Worm (Caenorhabditis elegans) whole organism, L4 larva: Measurements from ENCODE around the gene T27A1.3.

Experiments
- F49E8.2 ChIP-seq: sonication (generic microtip); optimal IDR thresholded peaks from 2 replicates; lab custom pipeline; 2016; ENCODE audit warnings: missing compliant biosample characterization, mild to moderate bottlenecking, missing genetic modification characterization, borderline replicate concordance
- T20F7.1 ChIP-seq: fragments of 200-800 bp; sonication (Bioruptor generic); optimal IDR thresholded peaks from 2 replicates; lab custom pipeline; 2018; ENCODE audit warnings: mild to moderate bottlenecking, missing genetic modification characterization, missing compliant biosample characterization
- T26A8.4 ChIP-seq: fragments of 200-800 bp; sonication (Bioruptor generic); IDR thresholded peaks from 2 replicates; pipeline ENCODE4 v1.3.6; 2022; ENCODE audit warnings: missing genetic modification characterization, missing compliant biosample characterization
- Y5F2A.4 ChIP-seq: fragments of 200-800 bp; sonication (Bioruptor generic); optimal IDR thresholded peaks from 2 replicates; lab custom pipeline; 2018; ENCODE audit warnings: mild to moderate bottlenecking, missing genetic modification characterization, missing compliant biosample characterization
- Y75B8A.6 ChIP-seq: fragments of 200-800 bp; sonication (Bioruptor generic); IDR thresholded peaks from 2 replicates; pipeline ENCODE4 v1.3.6; 2022; ENCODE audit warnings: missing genetic modification reagents, missing genetic modification characterization, missing compliant biosample characterization
- ZK546.5 ChIP-seq, 2 experiments: sonication (generic microtip); optimal IDR thresholded peaks; 2 replicates each; lab custom pipeline; 2017; ENCODE audit warnings: missing biosample characterization in 2 of 2, missing genetic modification characterization in 2 of 2
- aha-1 ChIP-seq: fragments of 150-350 bp; peaks from one replicate; lab custom pipeline; 2014; ENCODE audit warnings: missing biosample characterization, missing genetic modification characterization
- ceh-20 ChIP-seq: fragments of 200-800 bp; sonication (Bioruptor generic); IDR thresholded peaks from 2 replicates; pipeline ENCODE4 v1.3.6; 2022; ENCODE audit warnings: missing genetic modification reagents, missing genetic modification characterization, missing compliant biosample characterization
- ceh-28 ChIP-seq: fragments of 150-350 bp; optimal IDR thresholded peaks from 2 replicates; lab custom pipeline; 2014; ENCODE audit warnings: missing biosample characterization, missing genetic modification reagents, missing genetic modification characterization
- ceh-32 ChIP-seq: sonication (generic microtip); optimal IDR thresholded peaks from 2 replicates; lab custom pipeline; 2016; ENCODE audit warnings: mild to moderate bottlenecking, missing genetic modification characterization, missing compliant biosample characterization; ENCODE audit not compliant: poor library complexity
- daf-16 ChIP-seq, 3 experiments: sonication (generic microtip); optimal IDR thresholded peaks; 2 replicates each; lab custom pipeline; 2016 to 2017; ENCODE audit warnings: missing genetic modification characterization in 3 of 3, missing genetic modification reagents in 3 of 3, mild to moderate bottlenecking in 2 of 3, missing compliant biosample characterization in 2 of 3, missing biosample characterization in 1 of 3, moderate library complexity in 1 of 3
- dmd-9 ChIP-seq: fragments of 200-800 bp; sonication (Bioruptor generic); IDR thresholded peaks from 2 replicates; pipeline ENCODE4 v1.3.6; 2022; ENCODE audit warnings: missing genetic modification reagents, missing genetic modification characterization, missing compliant biosample characterization
- dpl-1 ChIP-seq: fragments of 150-350 bp; optimal IDR thresholded peaks from 2 replicates; lab custom pipeline; 2014; ENCODE audit warnings: missing biosample characterization, missing genetic modification reagents, missing genetic modification characterization
- fos-1 ChIP-seq: fragments of 150-350 bp; optimal IDR thresholded peaks from 2 replicates; lab custom pipeline; 2014; ENCODE audit warnings: missing biosample characterization, missing genetic modification characterization
- lin-13 ChIP-seq: fragments of 150-350 bp; optimal IDR thresholded peaks from 2 replicates; lab custom pipeline; 2014; ENCODE audit warnings: missing biosample characterization, missing genetic modification reagents, missing genetic modification characterization
- lin-38 ChIP-seq: fragments of 200-800 bp; sonication (Bioruptor generic); IDR thresholded peaks from 2 replicates; pipeline ENCODE4 v1.3.6; 2022; ENCODE audit warnings: missing genetic modification reagents, missing genetic modification characterization, missing compliant biosample characterization
- lsy-2 ChIP-seq, 2 experiments: fragments of 150-350 bp in 1 of 2; sonication (generic microtip) in 1 of 2; optimal IDR thresholded peaks; 2 replicates each; lab custom pipeline; 2014 to 2017; ENCODE audit warnings: missing biosample characterization in 2 of 2, missing genetic modification characterization in 2 of 2
- madf-5 ChIP-seq, 2 experiments: fragments of 200-800 bp; sonication (Bioruptor generic); IDR thresholded peaks; 2 replicates each; pipeline ENCODE4 v1.3.6; 2022; ENCODE audit warnings: missing compliant biosample characterization in 2 of 2, missing genetic modification characterization in 2 of 2
- nhr-10 ChIP-seq: fragments of 150-350 bp; optimal IDR thresholded peaks from 2 replicates; lab custom pipeline; 2014; ENCODE audit warnings: missing biosample characterization, missing genetic modification characterization
- nhr-102 ChIP-seq: sonication (generic microtip); optimal IDR thresholded peaks from 2 replicates; lab custom pipeline; 2016; ENCODE audit warnings: mild to moderate bottlenecking, missing genetic modification characterization, moderate library complexity, missing compliant biosample characterization
- rbr-2 ChIP-seq: sonication (generic microtip); optimal IDR thresholded peaks from 2 replicates; lab custom pipeline; 2016; ENCODE audit warnings: missing genotype, missing genetic modification characterization, missing compliant biosample characterization
- saeg-2 ChIP-seq: fragments of 200-800 bp; sonication (Bioruptor generic); IDR thresholded peaks from 2 replicates; pipeline ENCODE4 v1.3.6; 2022; ENCODE audit warnings: missing genetic modification reagents, missing genetic modification characterization, missing compliant biosample characterization
- set-16 ChIP-seq: fragments of 200-800 bp; sonication (Bioruptor generic); IDR thresholded peaks from 2 replicates; pipeline ENCODE4 v1.3.6; 2022; ENCODE audit warnings: missing genetic modification reagents, missing genetic modification characterization, missing compliant biosample characterization
- unc-62 ChIP-seq, 3 experiments: fragments of 150-350 bp in 1 of 3; sonication (generic microtip); optimal IDR thresholded peaks in 2 of 3; peaks in 1 of 3; 1 replicate in 1 of 3; 2 replicates in 2 of 3; lab custom pipeline; 2014 to 2017; ENCODE audit warnings: missing biosample characterization in 3 of 3, missing genetic modification characterization in 3 of 3, missing genetic modification reagents in 3 of 3, missing genotype in 1 of 3
- zfp-2 ChIP-seq: sonication (generic microtip); optimal IDR thresholded peaks from 2 replicates; lab custom pipeline; 2016; ENCODE audit warnings: mild to moderate bottlenecking, missing genetic modification characterization, missing compliant biosample characterization
- zfp-3 ChIP-seq: fragments of 200-800 bp; sonication (Bioruptor generic); conservative IDR thresholded peaks from 2 replicates; pipeline ENCODE4 v1.3.6; 2022; ENCODE audit warnings: missing genetic modification reagents, missing genetic modification characterization, missing compliant biosample characterization
- ztf-11 ChIP-seq: fragments of 150-350 bp; optimal IDR thresholded peaks from 2 replicates; lab custom pipeline; 2014; ENCODE audit warnings: missing biosample characterization, missing genetic modification characterization

The T27A1.3 gene

ce11 chrII:551245-551904, 16.0 kb downstream of the T27A1.3 start, which contains the start of gene lips-7 (continued):
- no peak for TF ChIP-seq nhr-10 (tag; lab: Kevin White, UChicago)

- TF ChIP-seq T26A8.4 (GFP tag; lab: Robert Waterston, UW) (0 out of 2 replicates have a peak, but pooled peaks have one; percentile 8), lsy-2 (tag; optimal IDR thresholded peaks at IDR 0.05; lab: Kevin White, UChicago) (peak in 1 of 2 experiments; percentile 25), zfp-3 (GFP tag; lab: Robert Waterston, UW) (no peak), F49E8.2 (tag; lab: Kevin White, UChicago) (no peak), Y75B8A.6 (no peak), dpl-1 (GFP tag; lab: Kevin White, UChicago) (no peak), zfp-2 (tag; lab: Kevin White, UChicago) (no peak), ceh-28 (tag; lab: Kevin White, UChicago) (peak; percentile 34), ZK546.5 (tag; optimal IDR thresholded peaks at IDR 0.05; lab: Kevin White, UChicago) (no peak)
These were observed 20.0 kb downstream of the T27A1.3 start for ce11 chrII:555371-555770.

ce11 chrII:556185-556584, 20.9 kb downstream of the T27A1.3 start, which contains the start of the genes C09E8.1 and C09E8.6:
TSS of gene C09E8.1 (plus strand) at chrII:556485.
TSS of gene C09E8.6 (plus strand) at chrII:556497.
- peak in 1 of 2 experiments; percentile 6 for TF ChIP-seq unc-62 (GFP tag; optimal IDR thresholded peaks at IDR 0.05 in 1 of 2; lab: Kevin White, UChicago)
- no peak for TF ChIP-seq unc-62 (tag; optimal IDR thresholded peaks at IDR 0.05; lab: Kevin White, UChicago)
- no peak for TF ChIP-seq lin-38 (GFP tag; lab: Robert Waterston, UW)
- TF ChIP-seq T20F7.1 = no peak

- TF ChIP-seq rbr-2 = no peak
- peak; percentile 10 for TF ChIP-seq nhr-102
- no peak for TF ChIP-seq Y5F2A.4 (GFP tag; lab: Kevin White, UChicago)
These were observed 33.5 kb downstream of the T27A1.3 start, which contains the start of gene W08F4.5 for ce11 chrII:568776-569175. TSS of gene W08F4.5 (minus strand) at chrII:568876.

ce11 chrII:572010-572409, 36.7 kb downstream of the T27A1.3 start, which contains the start of gene mlt-8:
TSS of gene mlt-8 (minus strand) at chrII:572110.
- peak; percentile 7; the same call in 1 of the 2 replicates for TF ChIP-seq set-16 (GFP tag; lab: Robert Waterston, UW)
- TF ChIP-seq ceh-20 (GFP tag; lab: Robert Waterston, UW) = no peak

- TF ChIP-seq aha-1 (tag; lab: Kevin White, UChicago) = peak; percentile 75
- peak in 1 of 2 experiments; percentile 46 for TF ChIP-seq unc-62 (GFP tag; optimal IDR thresholded peaks at IDR 0.05 in 1 of 2; lab: Kevin White, UChicago)
- no peak for TF ChIP-seq unc-62 (tag; optimal IDR thresholded peaks at IDR 0.05; lab: Kevin White, UChicago)
- no peak for TF ChIP-seq zfp-3 (GFP tag; lab: Robert Waterston, UW)
- TF ChIP-seq, all 104 proteins: peak for 2
These were observed 38.7 kb downstream of the T27A1.3 start for ce11 chrII:574064-574463.

ce11 chrII:577632-578031, 42.3 kb downstream of the T27A1.3 start, which contains the start of gene W08F4.7:
TSS of gene W08F4.7 (minus strand) at chrII:577732.
- no peak for TF ChIP-seq saeg-2 (GFP tag; lab: Robert Waterston, UW)
- no peak for TF ChIP-seq fos-1 (tag; lab: Kevin White, UChicago)
- no peak for TF ChIP-seq ceh-32 (tag; lab: Kevin White, UChicago)
- TF ChIP-seq daf-16 (GFP tag; optimal IDR thresholded peaks at IDR 0.05; lab: Kevin White, UChicago) = no peak
- peak; percentile 0 for TF ChIP-seq daf-16 (tag; optimal IDR thresholded peaks at IDR 0.05; lab: Kevin White, UChicago)
- no peak for TF ChIP-seq nhr-102
- peak; percentile 52 for TF ChIP-seq lin-38 (GFP tag; lab: Robert Waterston, UW)

ce11 chrII:578803-579202, 43.5 kb downstream of the T27A1.3 start:
- TF ChIP-seq lin-38 (GFP tag; lab: Robert Waterston, UW) (0 out of 2 replicates have a peak, but pooled peaks have one; percentile 2), ceh-28 (tag; lab: Kevin White, UChicago) (no peak), ztf-11 (tag; lab: Kevin White, UChicago) (no peak), lin-13 (GFP tag; lab: Kevin White, UChicago) (no peak), dmd-9 (GFP tag; lab: Robert Waterston, UW) (0 out of 2 replicates have a peak, but pooled peaks have one; percentile 26), set-16 (GFP tag; lab: Robert Waterston, UW) (peak; percentile 77), madf-5 (GFP tag; IDR thresholded peaks at IDR 0.05; lab: Robert Waterston, UW) (no peak)
